Worm (Caenorhabditis elegans): ENCODE data around the gene C02B8.3.
"Not testable (repeated sequence)": the region's sequence is repeated elsewhere in the genome, so short reads cannot be mapped to it uniquely, and the experiment has no call there.

Gene C02B8.3

DNA sequence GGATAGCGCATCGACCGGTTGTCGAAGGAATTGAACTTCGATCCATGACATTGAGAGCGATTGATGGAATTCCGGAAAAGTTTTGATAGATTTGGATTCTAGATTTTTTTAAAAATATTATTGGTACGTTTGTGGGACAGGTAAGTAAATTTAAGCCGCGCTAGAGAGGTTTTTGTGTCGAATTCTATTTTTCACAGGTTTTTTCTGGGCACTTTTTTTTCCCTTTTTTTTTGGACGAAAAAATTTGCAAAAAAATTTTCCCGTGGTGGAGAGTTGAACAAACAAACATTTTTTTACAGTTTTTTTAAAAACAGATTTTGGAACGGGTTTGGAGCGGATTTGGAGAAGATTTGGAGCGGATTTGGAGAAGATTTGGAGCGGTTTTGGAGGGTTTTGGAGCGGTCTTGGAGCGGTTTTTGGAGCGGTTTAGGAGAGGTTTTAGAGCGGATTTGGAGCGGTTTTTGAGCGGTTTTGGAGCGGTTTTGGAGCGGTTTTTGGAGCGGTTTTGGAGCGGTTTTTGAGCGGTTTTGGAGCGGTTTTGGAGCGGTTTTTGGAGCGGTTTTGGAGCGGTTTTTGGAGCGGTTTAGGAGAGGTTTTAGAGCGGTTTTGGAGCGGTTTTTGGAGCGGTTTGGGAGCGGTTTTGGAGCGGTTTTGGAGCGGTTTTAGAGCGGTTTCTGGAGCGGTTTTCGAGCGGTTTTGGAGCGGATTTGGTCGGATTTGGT is 42.5 kb downstream of the C02B8.3 start, which contains the start of gene C17H11.4:
Gene C17H11.4 (minus strand): TSS at position 51 of the 722 bp plus-strand sequence.
- TF ChIP-seq W03F9.2, him-1, dao-5 (tag; optimal IDR thresholded peaks at IDR 0.05): not testable (repeated sequence)

DNA sequence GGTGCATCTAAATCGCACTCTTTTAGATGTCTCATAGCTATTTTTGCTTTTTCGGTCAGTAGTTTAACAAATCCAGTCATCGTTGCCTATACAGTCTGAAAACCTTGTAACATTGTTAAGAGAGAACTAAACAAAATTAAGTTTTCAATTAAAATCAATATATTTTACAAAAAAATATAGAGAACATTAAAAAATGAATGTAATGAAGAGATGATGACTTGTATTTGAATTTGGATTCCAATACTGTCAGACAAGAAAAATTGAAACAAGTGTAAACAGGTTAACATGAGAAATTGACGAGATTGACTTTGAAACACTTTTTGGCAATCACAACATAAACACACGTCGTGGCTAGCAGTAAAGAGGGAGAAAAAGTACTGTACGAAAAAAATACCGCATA is 45.8 kb downstream of the C02B8.3 start, which contains the start of gene C17H11.5:
Gene C17H11.5 (minus strand): TSS at position 101 of the 400 bp plus-strand sequence.
- TF ChIP-seq W03F9.2 (tag; optimal IDR thresholded peaks at IDR 0.05) (no peak), dao-5 (tag; optimal IDR thresholded peaks at IDR 0.05) (no peak), him-1 (tag; optimal IDR thresholded peaks at IDR 0.05) (no peak)

All from whole organism, L4/young adult.